Fruit fly (Drosophila melanogaster): ENCODE results near the gene Vps13B.

The Vps13B gene

dm6 chr3R:29995035-29995434 is 59.3 kb downstream of the Vps13B start, which contains the start of the genes CG7903 and Sas-6 (continued):
- TF ChIP-seq MESR4 (GFP tag; optimal IDR thresholded peaks at IDR 0.05): peak; percentile 71
- TF ChIP-seq fru (optimal IDR thresholded peaks at IDR 0.05): no peak
- 0 out of 3 replicates have a peak, but pooled peaks have one; percentile 40 for TF ChIP-seq CG34422 (GFP tag; IDR thresholded peaks at IDR 0.05)
- TF ChIP-seq CG3281 (GFP tag; optimal IDR thresholded peaks at IDR 0.05): no peak
- no peak for TF ChIP-seq Sox100B (GFP tag; optimal IDR thresholded peaks at IDR 0.05)
- TF ChIP-seq HLH4C (GFP tag; IDR thresholded peaks at IDR 0.05; ENCODE audit: partially characterized antibody): peak; percentile 72
- TF ChIP-seq CG9797 (GFP tag; optimal IDR thresholded peaks at IDR 0.05): peak; percentile 81
- no peak for TF ChIP-seq Hand (GFP tag; optimal IDR thresholded peaks at IDR 0.05)
- TF ChIP-seq CG1603 (tag; optimal IDR thresholded peaks at IDR 0.05): peak; percentile 31
- no peak for TF ChIP-seq unpg (GFP tag; optimal IDR thresholded peaks at IDR 0.05)
- no peak for TF ChIP-seq gsb (GFP tag; IDR thresholded peaks at IDR 0.05)
- TF ChIP-seq HHEX (GFP tag; optimal IDR thresholded peaks at IDR 0.05): no peak
- 0 out of 2 replicates have a peak, but pooled peaks have one; percentile 26 for TF ChIP-seq sob (GFP tag; IDR thresholded peaks at IDR 0.05)
- TF ChIP-seq inv (GFP tag; IDR thresholded peaks at IDR 0.05; ENCODE audit: partially characterized antibody): peak; percentile 66; the same call in 1 of the 2 replicates
- no peak for TF ChIP-seq wdn (GFP tag; IDR thresholded peaks at IDR 0.05)
- no peak for TF ChIP-seq bsh (GFP tag; optimal IDR thresholded peaks at IDR 0.05)
- TF ChIP-seq dysf (GFP tag; IDR thresholded peaks at IDR 0.05): no peak
- no peak for TF ChIP-seq sim (GFP tag; IDR thresholded peaks at IDR 0.05)
- peak; percentile 67 for TF ChIP-seq gfzf (GFP tag; optimal IDR thresholded peaks at IDR 0.05)
- no peak for TF ChIP-seq sd (tag; optimal IDR thresholded peaks at IDR 0.05)
- no peak for TF ChIP-seq CG6254 (GFP tag; optimal IDR thresholded peaks at IDR 0.05)
- TF ChIP-seq CG2129 (GFP tag; IDR thresholded peaks at IDR 0.05; ENCODE audit: partially characterized antibody): peak; percentile 22; the same call in 1 of the 2 replicates
- TF ChIP-seq bab2 (GFP tag; optimal IDR thresholded peaks at IDR 0.05): no peak
- peak; percentile 33 for TF ChIP-seq CG14710 (tag; optimal IDR thresholded peaks at IDR 0.05)
- no peak for TF ChIP-seq nau (GFP tag; optimal IDR thresholded peaks at IDR 0.05)
- TF ChIP-seq CG4424 (GFP tag; optimal IDR thresholded peaks at IDR 0.05): no peak
- TF ChIP-seq Bgb (GFP tag; IDR thresholded peaks at IDR 0.05; ENCODE audit: partially characterized antibody): peak; percentile 85
- no peak for TF ChIP-seq Taf1 (GFP tag; IDR thresholded peaks at IDR 0.05)

All from whole organism, embryonic.